Fruit fly (Drosophila melanogaster): Measurements from ENCODE around the gene CG13066.
A peak's percentile ranks its signal among the peaks of the same experiment; 100 is the strongest.

CG13066 gene

DNA sequence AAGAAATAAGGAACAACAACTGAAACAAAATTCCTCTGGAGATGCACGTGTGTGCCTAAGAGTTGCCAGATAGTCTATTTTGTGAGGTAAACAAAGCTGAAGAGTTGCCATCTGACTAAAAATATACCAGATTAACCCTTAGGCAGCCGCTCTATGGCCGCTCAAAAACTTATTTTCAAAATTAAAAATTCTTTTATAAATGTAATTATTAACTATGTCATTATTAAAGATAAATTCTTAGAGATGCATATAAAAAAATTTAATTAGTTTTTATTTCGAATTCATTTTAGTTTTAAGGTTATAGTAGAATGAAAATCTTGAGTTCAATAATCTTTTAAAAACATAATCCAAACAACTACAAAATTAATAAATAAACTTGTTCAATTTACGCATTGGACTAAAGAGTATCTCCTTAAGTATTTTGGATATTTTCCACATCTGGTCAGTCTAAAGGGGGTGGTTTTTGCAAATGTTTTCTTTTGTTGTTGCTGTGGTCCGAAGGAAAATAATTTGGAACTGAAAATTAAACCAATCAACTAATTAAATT, 44.0 kb upstream of the CG13066 start, which contains the start of gene Tmx3 (continued):
- TF ChIP-seq CG6276 (GFP tag; optimal IDR thresholded peaks at IDR 0.05) (no peak), Eip93F (GFP tag; optimal IDR thresholded peaks at IDR 0.05) (peak; percentile 29), pdm3 (GFP tag; optimal IDR thresholded peaks at IDR 0.05) (peak; percentile 80), Eip78C (GFP tag) (peak; percentile 92), Eip75B (GFP tag; optimal IDR thresholded peaks at IDR 0.05) (peak; percentile 67), Met (GFP tag; optimal IDR thresholded peaks at IDR 0.05) (peak; percentile 76), CG11902 (GFP tag; optimal IDR thresholded peaks at IDR 0.05) (peak; percentile 64), Lpt (GFP tag; optimal IDR thresholded peaks at IDR 0.05) (no peak), CG6808 (GFP tag; optimal IDR thresholded peaks at IDR 0.05) (peak; percentile 53), Sox15 (GFP tag; optimal IDR thresholded peaks at IDR 0.05) (peak; percentile 74), svp (GFP tag) (peak; percentile 90), CG6792 (GFP tag; optimal IDR thresholded peaks at IDR 0.05) (peak; percentile 80), net (GFP tag; optimal IDR thresholded peaks at IDR 0.05) (peak; percentile 75), CG8319 (GFP tag; optimal IDR thresholded peaks at IDR 0.05) (peak; percentile 44), CG3032 (tag; optimal IDR thresholded peaks at IDR 0.05) (peak; percentile 89), CG3919 (GFP tag; optimal IDR thresholded peaks at IDR 0.05) (peak; percentile 55), Hr4 (GFP tag; optimal IDR thresholded peaks at IDR 0.05) (peak; percentile 74), CG34406 (GFP tag; optimal IDR thresholded peaks at IDR 0.05) (peak; percentile 82)

dm6 chr3L:16231857-16232256, 40.9 kb upstream of the CG13066 start, which contains the start of the genes PDCD-5 and MED10:
Gene PDCD-5 (minus strand): TSS chr3L:16232038.
Gene MED10 (plus strand): TSS chr3L:16232084.
- no peak for TF ChIP-seq CG3919 (GFP tag; optimal IDR thresholded peaks at IDR 0.05)
- peak; percentile 56 for TF ChIP-seq CG3032 (tag; optimal IDR thresholded peaks at IDR 0.05)
- TF ChIP-seq svp (GFP tag): peak; percentile 85
- no peak for TF ChIP-seq Hr39 (GFP tag; optimal IDR thresholded peaks at IDR 0.05)
- no peak for TF ChIP-seq Blimp-1 (GFP tag; optimal IDR thresholded peaks at IDR 0.05)
- TF ChIP-seq eg (GFP tag; IDR thresholded peaks at IDR 0.05): no peak
- TF ChIP-seq Met (GFP tag; optimal IDR thresholded peaks at IDR 0.05): no peak
- TF ChIP-seq CG16779 (tag; optimal IDR thresholded peaks at IDR 0.05): no peak
- TF ChIP-seq Sox14 (GFP tag; optimal IDR thresholded peaks at IDR 0.05): peak; percentile 77
- TF ChIP-seq CG32006 (GFP tag; optimal IDR thresholded peaks at IDR 0.05): no peak
- TF ChIP-seq Lpt (GFP tag; optimal IDR thresholded peaks at IDR 0.05): no peak
- TF ChIP-seq Ets21C (GFP tag; optimal IDR thresholded peaks at IDR 0.05): no peak
- no peak for TF ChIP-seq Sox15 (GFP tag; optimal IDR thresholded peaks at IDR 0.05)
- peak; percentile 11 to 26 for TF ChIP-seq ss (GFP tag; optimal IDR thresholded peaks at IDR 0.05)
- no peak for TF ChIP-seq OdsH (GFP tag; optimal IDR thresholded peaks at IDR 0.05)
- no peak for TF ChIP-seq CG11762 (GFP tag; optimal IDR thresholded peaks at IDR 0.05; ENCODE audit: insufficient read depth)
- no peak for TF ChIP-seq vri (GFP tag; optimal IDR thresholded peaks at IDR 0.05)
- TF ChIP-seq CG6276 (GFP tag; optimal IDR thresholded peaks at IDR 0.05): no peak
- no peak for TF ChIP-seq CG4318 (GFP tag; optimal IDR thresholded peaks at IDR 0.05)
- TF ChIP-seq CG10631 (GFP tag; optimal IDR thresholded peaks at IDR 0.05): no peak
- TF ChIP-seq Eip78C (GFP tag): peak; percentile 60
- no peak for TF ChIP-seq fd85E (GFP tag; optimal IDR thresholded peaks at IDR 0.05)
- TF ChIP-seq CG1621 (tag; optimal IDR thresholded peaks at IDR 0.05): no peak
- no peak for TF ChIP-seq fd59A (GFP tag; optimal IDR thresholded peaks at IDR 0.05)
- TF ChIP-seq pdm3 (GFP tag; optimal IDR thresholded peaks at IDR 0.05): no peak
- peak; percentile 7 for TF ChIP-seq Eip75B (GFP tag; optimal IDR thresholded peaks at IDR 0.05)
- no peak for TF ChIP-seq Gug (GFP tag; IDR thresholded peaks at IDR 0.05)
- no peak for TF ChIP-seq achi (GFP tag; optimal IDR thresholded peaks at IDR 0.05)
- no peak for TF ChIP-seq CG6792 (GFP tag; optimal IDR thresholded peaks at IDR 0.05)
- no peak for TF ChIP-seq CG8319 (GFP tag; optimal IDR thresholded peaks at IDR 0.05)
- TF ChIP-seq CG8119 (GFP tag; IDR thresholded peaks at IDR 0.05): no peak
- TF ChIP-seq CG6808 (GFP tag; optimal IDR thresholded peaks at IDR 0.05): peak; percentile 24
- no peak for TF ChIP-seq CG7368 (GFP tag; optimal IDR thresholded peaks at IDR 0.05)
- TF ChIP-seq spab (GFP tag; optimal IDR thresholded peaks at IDR 0.05): no peak
- TF ChIP-seq Hr38 (GFP tag; optimal IDR thresholded peaks at IDR 0.05): no peak
- TF ChIP-seq net (GFP tag; optimal IDR thresholded peaks at IDR 0.05): no peak
- no peak for TF ChIP-seq CG15336 (GFP tag; IDR thresholded peaks at IDR 0.05)
- no peak for TF ChIP-seq CG8632 (GFP tag; optimal IDR thresholded peaks at IDR 0.05)
- peak; percentile 11 for TF ChIP-seq CG10669 (GFP tag; optimal IDR thresholded peaks at IDR 0.05)
- no peak for TF ChIP-seq dac (GFP tag; optimal IDR thresholded peaks at IDR 0.05)
- TF ChIP-seq acj6 (GFP tag; optimal IDR thresholded peaks at IDR 0.05): no peak
- no peak for TF ChIP-seq CG34406 (GFP tag; optimal IDR thresholded peaks at IDR 0.05)
- TF ChIP-seq lz (GFP tag; optimal IDR thresholded peaks at IDR 0.05): no peak
- no peak for TF ChIP-seq CG9139 (GFP tag; optimal IDR thresholded peaks at IDR 0.05)
- peak; percentile 88 for TF ChIP-seq fkh (GFP tag; optimal IDR thresholded peaks at IDR 0.05)

Measured in whole organism, prepupa.